Worm (Caenorhabditis elegans) whole organism, L1 larva: Measurements from ENCODE around the gene gtf-2E1.

Source experiments
- fkh-10 ChIP-seq: sonication (generic microtip); optimal IDR thresholded peaks from 2 replicates; lab custom pipeline; 2017; ENCODE audit warnings: missing biosample characterization, missing genetic modification reagents, missing genetic modification characterization
- hlh-17 ChIP-seq: fragments of 200-800 bp; sonication (Bioruptor generic); optimal IDR thresholded peaks from 2 replicates; lab custom pipeline; 2018; ENCODE audit warnings: missing genetic modification characterization, mild to moderate bottlenecking, missing compliant biosample characterization, moderate library complexity, borderline replicate concordance
- lin-15B ChIP-seq: fragments of 150-350 bp; sonication (generic microtip); optimal IDR thresholded peaks from 3 replicates; lab custom pipeline; 2014; ENCODE audit warnings: missing biosample characterization, missing genetic modification characterization
- mep-1 ChIP-seq: fragments of 150-350 bp; optimal IDR thresholded peaks from 2 replicates; lab custom pipeline; 2014; ENCODE audit warnings: missing biosample characterization, missing genetic modification characterization
- nhr-12 ChIP-seq: sonication (generic microtip); optimal IDR thresholded peaks from 2 replicates; lab custom pipeline; 2017; ENCODE audit warnings: missing biosample characterization, missing genetic modification characterization
- snpc-4 ChIP-seq: fragments of 150-350 bp; optimal IDR thresholded peaks from 2 replicates; lab custom pipeline; 2014; ENCODE audit warnings: missing biosample characterization, missing genetic modification characterization
- sup-37 ChIP-seq: fragments of 200-800 bp; sonication (Bioruptor generic); optimal IDR thresholded peaks from 2 replicates; lab custom pipeline; 2018; ENCODE audit warnings: mild to moderate bottlenecking, missing genetic modification characterization, missing compliant biosample characterization
- tbx-2 ChIP-seq: sonication (generic microtip); optimal IDR thresholded peaks from 2 replicates; lab custom pipeline; 2016; ENCODE audit warnings: missing genetic modification characterization, missing compliant biosample characterization
- vab-15 ChIP-seq: sonication (generic microtip); optimal IDR thresholded peaks from 2 replicates; lab custom pipeline; 2017; ENCODE audit warnings: missing genotype, mild to moderate bottlenecking, missing genetic modification characterization, missing compliant biosample characterization

DNA sequence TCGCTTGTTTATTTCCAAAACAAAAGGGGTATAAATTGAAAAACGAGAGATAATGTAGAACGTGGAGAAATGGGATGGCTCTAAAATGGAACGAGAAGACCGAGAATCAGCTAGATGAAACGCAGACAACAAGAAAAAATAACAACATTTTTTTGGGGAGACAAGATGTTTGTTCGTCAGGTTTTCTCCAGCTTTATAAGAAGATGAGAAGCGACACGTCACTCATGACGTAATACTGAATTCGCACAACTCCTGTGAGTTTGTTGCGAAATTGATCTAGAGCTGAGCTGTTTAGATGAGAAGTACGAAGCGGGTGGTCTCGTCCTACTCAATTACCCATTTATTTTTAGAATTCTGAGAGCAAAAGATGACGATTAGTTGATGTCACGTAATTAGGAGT, 30.2 kb downstream of the gtf-2E1 start:
- no peak for TF ChIP-seq sup-37 (GFP tag; lab: Kevin White, UChicago)
- no peak for TF ChIP-seq nhr-12 (tag; lab: Kevin White, UChicago)
- TF ChIP-seq tbx-2 (tag; lab: Kevin White, UChicago): peak; percentile 29
- TF ChIP-seq hlh-17 (GFP tag; lab: Kevin White, UChicago): no peak
- no peak for TF ChIP-seq lin-15B
- no peak for TF ChIP-seq mep-1 (tag; lab: Kevin White, UChicago)
- no peak for TF ChIP-seq snpc-4 (tag; lab: Kevin White, UChicago)
- no peak for TF ChIP-seq fkh-10 (GFP tag; lab: Kevin White, UChicago)
- TF ChIP-seq vab-15 (tag; lab: Kevin White, UChicago): no peak
